Worm (Caenorhabditis elegans) whole organism, L1 larva: ENCODE measurements around the gene Y38E10A.3.

Experiments
- C16A3.4 ChIP-seq: fragments of 150-350 bp; optimal IDR thresholded peaks from 2 replicates; lab custom pipeline; 2014; ENCODE audit warnings: missing biosample characterization, missing genetic modification characterization
- F16B12.6 ChIP-seq: fragments of 150-350 bp; optimal IDR thresholded peaks from 2 replicates; lab custom pipeline; 2014; ENCODE audit warnings: missing biosample characterization, missing genetic modification characterization
- Y116A8C.19 ChIP-seq: sonication (generic microtip); optimal IDR thresholded peaks from 2 replicates; lab custom pipeline; 2016; ENCODE audit warnings: missing compliant biosample characterization, missing genetic modification characterization, borderline replicate concordance
- aha-1 ChIP-seq: fragments of 150-350 bp; optimal IDR thresholded peaks from 2 replicates; lab custom pipeline; 2014; ENCODE audit warnings: missing biosample characterization, missing genetic modification characterization
- aly-2 ChIP-seq: fragments of 150-350 bp; optimal IDR thresholded peaks from 2 replicates; lab custom pipeline; 2014; ENCODE audit warnings: missing biosample characterization, missing genetic modification characterization
- ama-1 ChIP-seq: fragments of 150-350 bp; optimal IDR thresholded peaks from 2 replicates; lab custom pipeline; 2014
- blmp-1 ChIP-seq: fragments of 150-350 bp; optimal IDR thresholded peaks from 2 replicates; lab custom pipeline; 2014; ENCODE audit warnings: missing biosample characterization, missing genetic modification characterization
- ceh-8 ChIP-seq: fragments of 200-800 bp; sonication (Bioruptor generic); optimal IDR thresholded peaks from 2 replicates; lab custom pipeline; 2018; ENCODE audit warnings: mild to moderate bottlenecking, missing genetic modification characterization, moderate library complexity, missing compliant biosample characterization
- ceh-88 ChIP-seq: fragments of 200-800 bp; sonication (Bioruptor generic); IDR thresholded peaks from 2 replicates; pipeline ENCODE4 v1.3.6; 2022; ENCODE audit warnings: missing genetic modification characterization, missing compliant biosample characterization
- ces-1 ChIP-seq: fragments of 150-350 bp; optimal IDR thresholded peaks from 2 replicates; lab custom pipeline; 2014; ENCODE audit warnings: missing biosample characterization, missing genetic modification reagents, missing genetic modification characterization
- efl-1 ChIP-seq, 4 experiments: fragments of 150-350 bp; optimal IDR thresholded peaks in 3 of 4; peaks in 1 of 4; 1 replicate in 1 of 4; 2 replicates in 3 of 4; lab custom pipeline; 2014; ENCODE audit warnings: missing biosample characterization in 2 of 4, missing genetic modification characterization in 2 of 4, missing genetic modification reagents in 2 of 4
- efl-3 ChIP-seq: fragments of 200-800 bp; sonication (Bioruptor generic); optimal IDR thresholded peaks from 2 replicates; lab custom pipeline; 2018; ENCODE audit warnings: mild to moderate bottlenecking, missing genetic modification characterization, missing compliant biosample characterization
- egl-27 ChIP-seq, 2 experiments: fragments of 150-350 bp in 1 of 2; sonication (generic microtip); optimal IDR thresholded peaks; 3 replicates each; lab custom pipeline; 2017 to 2018; ENCODE audit warnings: missing biosample characterization in 2 of 2, missing genetic modification characterization in 2 of 2, missing genetic modification reagents in 2 of 2
- elt-2 ChIP-seq: sonication (generic microtip); optimal IDR thresholded peaks from 2 replicates; lab custom pipeline; 2016; ENCODE audit warnings: missing genetic modification characterization, mild to moderate bottlenecking, inconsistent platforms, missing compliant biosample characterization, missing genetic modification reagents
- elt-3 ChIP-seq, 6 experiments: fragments of 150-350 bp in 1 of 6; sonication (generic microtip); optimal IDR thresholded peaks; 2 replicates each; lab custom pipeline; 2017 to 2018; ENCODE audit warnings: missing biosample characterization in 6 of 6, missing genetic modification characterization in 6 of 6, inconsistent platforms in 1 of 6
- ets-5 ChIP-seq: fragments of 200-800 bp; sonication (Bioruptor generic); IDR thresholded peaks from 2 replicates; pipeline ENCODE4 v1.3.6; 2022; ENCODE audit warnings: missing genetic modification characterization, missing compliant biosample characterization
- fkh-4 ChIP-seq: sonication (generic microtip); optimal IDR thresholded peaks from 2 replicates; lab custom pipeline; 2016; ENCODE audit warnings: missing compliant biosample characterization, missing genetic modification characterization, borderline replicate concordance
- fkh-8 ChIP-seq: sonication (generic microtip); optimal IDR thresholded peaks from 2 replicates; lab custom pipeline; 2016; ENCODE audit warnings: mild to moderate bottlenecking, missing genetic modification characterization, missing compliant biosample characterization
- grh-1 ChIP-seq: fragments of 200-800 bp; sonication (Bioruptor generic); IDR thresholded peaks from 2 replicates; pipeline ENCODE4 v1.3.6; 2022; ENCODE audit warnings: missing genetic modification reagents, missing genetic modification characterization, missing compliant biosample characterization
- hlh-4 ChIP-seq: sonication (generic microtip); optimal IDR thresholded peaks from 2 replicates; lab custom pipeline; 2016; ENCODE audit warnings: mild to moderate bottlenecking, missing genetic modification characterization, missing compliant biosample characterization
- irx-1 ChIP-seq: sonication (generic microtip); optimal IDR thresholded peaks from 2 replicates; lab custom pipeline; 2016; ENCODE audit warnings: missing genetic modification characterization, missing compliant biosample characterization
- isw-1 ChIP-seq: fragments of 200-800 bp; sonication (Bioruptor generic); IDR thresholded peaks from 2 replicates; pipeline ENCODE4 v1.3.6; 2022; ENCODE audit warnings: missing genetic modification characterization, missing compliant biosample characterization
- jun-1 ChIP-seq: fragments of 150-350 bp; optimal IDR thresholded peaks from 2 replicates; lab custom pipeline; 2014; ENCODE audit warnings: missing biosample characterization, missing genetic modification reagents, missing genetic modification characterization
- lin-15B ChIP-seq: fragments of 150-350 bp; sonication (generic microtip); optimal IDR thresholded peaks from 3 replicates; lab custom pipeline; 2014; ENCODE audit warnings: missing biosample characterization, missing genetic modification characterization
- lin-35 ChIP-seq, 2 experiments: fragments of 150-350 bp; optimal IDR thresholded peaks; 2 replicates each; lab custom pipeline; 2014; ENCODE audit warnings: missing biosample characterization in 2 of 2, missing genetic modification characterization in 2 of 2, missing genetic modification reagents in 2 of 2
- lin-39 ChIP-seq: fragments of 150-350 bp; optimal IDR thresholded peaks from 2 replicates; lab custom pipeline; 2014; ENCODE audit warnings: missing biosample characterization, missing genetic modification reagents, missing genetic modification characterization
- lir-3 ChIP-seq: sonication (generic microtip); optimal IDR thresholded peaks from 2 replicates; lab custom pipeline; 2016; ENCODE audit warnings: mild to moderate bottlenecking, missing genetic modification characterization, moderate library complexity, missing compliant biosample characterization; ENCODE audit not compliant: poor library complexity
- mab-9 ChIP-seq: fragments of 200-800 bp; sonication (Bioruptor generic); IDR thresholded peaks from 2 replicates; pipeline ENCODE4 v1.3.6; 2022; ENCODE audit warnings: missing genetic modification reagents, missing genetic modification characterization, missing compliant biosample characterization
- mdl-1 ChIP-seq, 2 experiments: fragments of 150-350 bp; optimal IDR thresholded peaks; 2 replicates each; lab custom pipeline; 2014 to 2017; ENCODE audit warnings: missing biosample characterization in 2 of 2, missing genetic modification characterization in 2 of 2, inconsistent platforms in 1 of 2
- mef-2 ChIP-seq: fragments of 150-350 bp; optimal IDR thresholded peaks from 2 replicates; lab custom pipeline; 2014; ENCODE audit warnings: missing biosample characterization, missing genetic modification characterization
- nhr-20 ChIP-seq: sonication (generic microtip); optimal IDR thresholded peaks from 2 replicates; lab custom pipeline; 2016; ENCODE audit warnings: mild to moderate bottlenecking, missing genetic modification characterization, missing compliant biosample characterization
- nhr-237 ChIP-seq: fragments of 150-350 bp; optimal IDR thresholded peaks from 2 replicates; lab custom pipeline; 2014; ENCODE audit warnings: missing biosample characterization, missing genetic modification characterization
- nhr-84 ChIP-seq: sonication (generic microtip); optimal IDR thresholded peaks from 2 replicates; lab custom pipeline; 2017; ENCODE audit warnings: missing biosample characterization, missing genetic modification characterization
- nhr-85 ChIP-seq: sonication (generic microtip); peaks from one replicate; lab custom pipeline; 2016; ENCODE audit warnings: missing genetic modification characterization, inconsistent platforms, missing compliant biosample characterization
- snpc-4 ChIP-seq: fragments of 150-350 bp; optimal IDR thresholded peaks from 2 replicates; lab custom pipeline; 2014; ENCODE audit warnings: missing biosample characterization, missing genetic modification characterization
- snu-23 ChIP-seq: sonication (generic microtip); optimal IDR thresholded peaks from 2 replicates; lab custom pipeline; 2016; ENCODE audit warnings: missing genetic modification characterization, missing compliant biosample characterization
- sox-4 ChIP-seq: sonication (generic microtip); optimal IDR thresholded peaks from 2 replicates; lab custom pipeline; 2016; ENCODE audit warnings: missing genetic modification characterization, missing compliant biosample characterization
- sptf-1 ChIP-seq: fragments of 150-350 bp; optimal IDR thresholded peaks from 2 replicates; lab custom pipeline; 2014; ENCODE audit warnings: missing biosample characterization, missing genetic modification characterization
- swsn-7 ChIP-seq: sonication (generic microtip); optimal IDR thresholded peaks from 2 replicates; lab custom pipeline; 2016; ENCODE audit warnings: missing genetic modification characterization, missing compliant biosample characterization
- tbx-2 ChIP-seq: sonication (generic microtip); optimal IDR thresholded peaks from 2 replicates; lab custom pipeline; 2016; ENCODE audit warnings: missing genetic modification characterization, missing compliant biosample characterization
- tlp-1 ChIP-seq: fragments of 150-350 bp; optimal IDR thresholded peaks from 2 replicates; lab custom pipeline; 2014; ENCODE audit warnings: missing biosample characterization, missing genetic modification characterization
- unc-62 ChIP-seq: fragments of 150-350 bp; optimal IDR thresholded peaks from 2 replicates; lab custom pipeline; 2014; ENCODE audit warnings: missing biosample characterization, missing genetic modification reagents, missing genetic modification characterization
- unc-86 ChIP-seq: sonication (generic microtip); optimal IDR thresholded peaks from 2 replicates; lab custom pipeline; 2016; ENCODE audit warnings: missing genetic modification characterization, missing compliant biosample characterization
- unc-98 ChIP-seq: fragments of 200-800 bp; sonication (Bioruptor generic); IDR thresholded peaks from 2 replicates; pipeline ENCODE4 v1.3.6; 2022; ENCODE audit warnings: missing genetic modification characterization, missing compliant biosample characterization
- vab-15 ChIP-seq: sonication (generic microtip); optimal IDR thresholded peaks from 2 replicates; lab custom pipeline; 2017; ENCODE audit warnings: missing genotype, mild to moderate bottlenecking, missing genetic modification characterization, missing compliant biosample characterization
- zag-1 ChIP-seq: fragments of 150-350 bp; optimal IDR thresholded peaks from 2 replicates; lab custom pipeline; 2014; ENCODE audit warnings: missing biosample characterization, missing genetic modification characterization
- zip-4 ChIP-seq: fragments of 200-800 bp; sonication (Bioruptor generic); optimal IDR thresholded peaks from 2 replicates; lab custom pipeline; 2018; ENCODE audit warnings: mild to moderate bottlenecking, missing genetic modification characterization, moderate library complexity, missing compliant biosample characterization
- ztf-4 ChIP-seq: fragments of 150-350 bp; optimal IDR thresholded peaks from 2 replicates; lab custom pipeline; 2014; ENCODE audit warnings: missing biosample characterization, missing genetic modification characterization

Y38E10A.3 gene

ce11 chrII:12574668-12575067, at the start of gene Y38E10A.3:
Gene Y38E10A.3 (minus strand): TSS chrII:12574768.
- TF ChIP-seq efl-1 (optimal IDR thresholded peaks at IDR 0.05; lab: Kevin White, UChicago) (no peak), efl-1 (GFP tag; optimal IDR thresholded peaks at IDR 0.05 in 1 of 2; lab: Kevin White, UChicago) (peak in 1 of 2 experiments; percentile 59), ama-1 (lab: Kevin White, UChicago) (no peak)

- no peak for TF ChIP-seq tlp-1 (tag; lab: Kevin White, UChicago)
- peak; percentile 41 for TF ChIP-seq nhr-20 (tag; lab: Kevin White, UChicago)
- TF ChIP-seq nhr-85 (tag; lab: Kevin White, UChicago): peak; percentile 50
- no peak for TF ChIP-seq aly-2 (tag; lab: Kevin White, UChicago)
- TF ChIP-seq mab-9 (GFP tag; lab: Robert Waterston, UW): no peak
- peak in 1 of 2 experiments; percentile 22 for TF ChIP-seq lin-35 (GFP tag; optimal IDR thresholded peaks at IDR 0.05; lab: Kevin White, UChicago)
- peak in 2 of 6 experiments; percentile 3 to 58 for TF ChIP-seq elt-3 (tag; optimal IDR thresholded peaks at IDR 0.05; lab: Kevin White, UChicago)
These were observed 48.3 kb upstream of the Y38E10A.3 start for ce11 chrII:12622843-12623242.

ce11 chrII:12621908-12622566, 47.5 kb upstream of the Y38E10A.3 start, which contains the start of gene nspe-8:
Gene nspe-8 (minus strand): TSS chrII:12621958.
- TF ChIP-seq nhr-237 (tag; lab: Kevin White, UChicago): no peak
- no peak for TF ChIP-seq efl-3 (GFP tag; lab: Kevin White, UChicago)
- no peak for TF ChIP-seq sox-4
- TF ChIP-seq unc-62 (GFP tag; lab: Kevin White, UChicago): no peak
- TF ChIP-seq hlh-4 (tag; lab: Kevin White, UChicago): no peak
- TF ChIP-seq F16B12.6 (tag; lab: Kevin White, UChicago): no peak
- peak; percentile 24 for TF ChIP-seq lin-39 (tag; lab: Kevin White, UChicago)
- no peak for TF ChIP-seq vab-15 (tag; lab: Kevin White, UChicago)
- TF ChIP-seq lir-3: no peak
- no peak for TF ChIP-seq swsn-7 (tag; lab: Kevin White, UChicago)
- no peak for TF ChIP-seq ztf-4
- no peak for TF ChIP-seq C16A3.4
- no peak for TF ChIP-seq ceh-88 (GFP tag; lab: Robert Waterston, UW)
- TF ChIP-seq efl-1 (optimal IDR thresholded peaks at IDR 0.05; lab: Kevin White, UChicago): no peak
- TF ChIP-seq efl-1 (GFP tag; optimal IDR thresholded peaks at IDR 0.05 in 1 of 2; lab: Kevin White, UChicago): peak in 1 of 2 experiments; percentile 81
- no peak for TF ChIP-seq ces-1 (GFP tag; lab: Kevin White, UChicago)
- no peak for TF ChIP-seq zag-1 (tag; lab: Kevin White, UChicago)
- TF ChIP-seq snu-23 (GFP tag; lab: Kevin White, UChicago): peak; percentile 63
- no peak for TF ChIP-seq irx-1 (tag; lab: Kevin White, UChicago)
- no peak for TF ChIP-seq jun-1 (tag; lab: Kevin White, UChicago)
- no peak for TF ChIP-seq snpc-4
- TF ChIP-seq nhr-84: no peak
- no peak for TF ChIP-seq unc-98 (GFP tag; lab: Robert Waterston, UW)
- TF ChIP-seq nhr-20 (tag; lab: Kevin White, UChicago): peak; percentile 90
- TF ChIP-seq grh-1 (GFP tag; lab: Robert Waterston, UW): no peak
- TF ChIP-seq mdl-1 (tag; optimal IDR thresholded peaks at IDR 0.05; lab: Kevin White, UChicago): peak in 1 of 2 experiments; percentile 15
- no peak for TF ChIP-seq elt-2 (tag; lab: Kevin White, UChicago)
- TF ChIP-seq egl-27 (tag; optimal IDR thresholded peaks at IDR 0.05; lab: Kevin White, UChicago): no peak
- no peak for TF ChIP-seq fkh-4 (tag; lab: Kevin White, UChicago)
- no peak for TF ChIP-seq sptf-1
- no peak for TF ChIP-seq ets-5
- no peak for TF ChIP-seq zip-4
- no peak for TF ChIP-seq ceh-8 (GFP tag; lab: Kevin White, UChicago)
- no peak for TF ChIP-seq isw-1 (GFP tag; lab: Robert Waterston, UW)
- no peak for TF ChIP-seq aha-1 (tag; lab: Kevin White, UChicago)
- peak; percentile 38 for TF ChIP-seq blmp-1 (tag; lab: Kevin White, UChicago)
- no peak for TF ChIP-seq unc-86 (tag; lab: Kevin White, UChicago)
- TF ChIP-seq tbx-2 (tag; lab: Kevin White, UChicago): peak; percentile 77
- TF ChIP-seq lin-15B: no peak
- TF ChIP-seq fkh-8 (tag; lab: Kevin White, UChicago): no peak
- peak; percentile 97 for TF ChIP-seq nhr-85 (tag; lab: Kevin White, UChicago)
- TF ChIP-seq mef-2 (tag; lab: Kevin White, UChicago): no peak
- TF ChIP-seq Y116A8C.19 (tag; lab: Kevin White, UChicago): no peak
